Worm (Caenorhabditis elegans): Measurements from ENCODE around the gene F09E5.14.

DNA sequence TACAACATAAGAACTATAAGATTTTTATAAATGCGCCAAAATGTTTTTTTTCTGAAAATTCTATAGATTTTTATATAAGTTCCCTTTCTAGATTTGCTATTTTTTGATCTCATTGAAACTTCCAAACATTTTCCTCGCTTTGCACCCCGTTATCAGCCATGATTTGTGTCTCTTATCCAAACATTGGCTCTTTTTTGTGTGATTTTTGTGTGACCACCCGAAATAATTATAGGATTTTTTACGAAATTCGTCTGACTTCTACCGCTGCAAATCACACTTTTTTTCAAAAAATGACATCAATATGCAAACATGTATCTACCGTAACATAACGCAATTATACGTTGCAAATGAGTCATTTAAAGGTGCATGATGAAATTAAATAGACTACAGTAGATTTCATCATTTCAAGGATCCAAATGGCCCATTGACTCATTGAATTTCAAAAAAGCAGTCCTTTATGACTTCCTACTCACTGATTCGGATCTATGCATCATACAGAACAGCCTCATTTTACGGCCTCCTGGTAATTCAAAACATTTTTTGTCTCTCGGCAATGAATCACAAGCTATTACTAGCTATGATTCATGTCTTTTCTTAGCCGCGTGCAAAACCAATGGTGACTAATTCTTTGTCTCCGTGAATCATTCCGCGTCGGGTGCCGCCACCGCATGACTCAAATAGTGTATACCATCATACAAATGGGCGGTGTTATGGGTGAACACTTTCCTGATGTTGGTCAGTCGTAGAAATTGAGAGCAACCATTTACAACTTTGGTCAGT is 12.1 kb downstream of the F09E5.14 start:
- no peak for TF ChIP-seq ceh-62 (tag; optimal IDR thresholded peaks at IDR 0.05)
- TF ChIP-seq pqm-1 (tag; optimal IDR thresholded peaks at IDR 0.05) = peak; percentile 76
- TF ChIP-seq fkh-10 (GFP tag; optimal IDR thresholded peaks at IDR 0.05) = no peak
- TF ChIP-seq jun-1 (tag; optimal IDR thresholded peaks at IDR 0.05) = no peak
- no peak for TF ChIP-seq aly-2 (tag; optimal IDR thresholded peaks at IDR 0.05)
- TF ChIP-seq vab-7 (GFP tag; IDR thresholded peaks at IDR 0.05) = no peak
- TF ChIP-seq gei-8 (GFP tag; optimal IDR thresholded peaks at IDR 0.05) = no peak
- TF ChIP-seq nhr-48 (tag; optimal IDR thresholded peaks at IDR 0.05) = no peak
- TF ChIP-seq ceh-28 (tag; optimal IDR thresholded peaks at IDR 0.05) = no peak
- no peak for TF ChIP-seq aha-1 (tag)
- no peak for TF ChIP-seq dpl-1 (GFP tag; optimal IDR thresholded peaks at IDR 0.05)
- TF ChIP-seq nhr-111 (GFP tag; optimal IDR thresholded peaks at IDR 0.05) = no peak
- TF ChIP-seq nhr-11 (tag; optimal IDR thresholded peaks at IDR 0.05) = no peak

Data from whole organism, L4 larva.